Worm (Caenorhabditis elegans) whole organism, young adult: ENCODE measurements around the gene F21C10.18.

ENCODE experiments used
- B0019.2 ChIP-seq: fragments of 200-800 bp; sonication (Bioruptor generic); conservative IDR thresholded peaks from 2 replicates; pipeline ENCODE4 v1.3.6; 2022; ENCODE audit warnings: missing genetic modification reagents, missing genetic modification characterization, missing compliant biosample characterization
- B0035.1 ChIP-seq: sonication (generic microtip); optimal IDR thresholded peaks from 2 replicates; lab custom pipeline; 2016; ENCODE audit warnings: missing genetic modification characterization, mild to moderate bottlenecking, missing compliant biosample characterization, missing genotype, missing genetic modification reagents
- B0336.3 ChIP-seq: fragments of 200-800 bp; sonication (Bioruptor generic); IDR thresholded peaks from 2 replicates; pipeline ENCODE4 v1.3.6; 2022; ENCODE audit warnings: missing genetic modification characterization, missing compliant biosample characterization
- C06A6.2 ChIP-seq: fragments of 200-800 bp; sonication (Bioruptor generic); conservative IDR thresholded peaks from 2 replicates; pipeline ENCODE4 v1.3.6; 2022; ENCODE audit warnings: missing genetic modification characterization, missing compliant biosample characterization
- F22D6.2 ChIP-seq: sonication (generic microtip); optimal IDR thresholded peaks from 2 replicates; lab custom pipeline; 2016; ENCODE audit warnings: mild to moderate bottlenecking, missing genetic modification characterization, missing compliant biosample characterization
- F55B11.4 ChIP-seq: sonication (generic microtip); optimal IDR thresholded peaks from 2 replicates; lab custom pipeline; 2016; ENCODE audit warnings: missing compliant biosample characterization, missing genetic modification characterization, borderline replicate concordance; ENCODE audit not compliant: insufficient read depth
- K11D2.4 ChIP-seq: fragments of 200-800 bp; sonication (Bioruptor generic); IDR thresholded peaks from 2 replicates; pipeline ENCODE4 v1.3.6; 2022; ENCODE audit warnings: missing genetic modification reagents, missing genetic modification characterization, missing compliant biosample characterization
- Y53G8AR.9 ChIP-seq: fragments of 200-800 bp; sonication (Bioruptor generic); conservative IDR thresholded peaks from 2 replicates; pipeline ENCODE4 v1.3.6; 2022; ENCODE audit warnings: missing genetic modification reagents, missing genetic modification characterization, missing compliant biosample characterization
- Y79H2A.3 ChIP-seq: fragments of 200-800 bp; sonication (Bioruptor generic); conservative IDR thresholded peaks from 2 replicates; pipeline ENCODE4 v1.3.6; 2022; ENCODE audit warnings: missing genetic modification reagents, missing genetic modification characterization, missing compliant biosample characterization
- ama-1 ChIP-seq, 3 experiments: fragments of 150-350 bp in 1 of 3; sonication (generic microtip) in 2 of 3; optimal IDR thresholded peaks; 2 replicates each; lab custom pipeline; 2014 to 2018; ENCODE audit warnings: missing biosample characterization in 2 of 3, missing genetic modification characterization in 2 of 3, missing genetic modification reagents in 2 of 3
- cebp-1 ChIP-seq, 2 experiments: fragments of 200-800 bp in 1 of 2; sonication (Bioruptor generic) in 1 of 2; sonication (generic microtip) in 1 of 2; IDR thresholded peaks in 1 of 2; optimal IDR thresholded peaks in 1 of 2; 2 replicates each; pipeline versions ENCODE4 v1.3.6 to Lab custom; 2017 to 2022; ENCODE audit warnings: missing compliant biosample characterization in 2 of 2, missing genetic modification characterization in 2 of 2, mild to moderate bottlenecking in 1 of 2, missing genetic modification reagents in 1 of 2, moderate library complexity in 1 of 2
- ceh-100 ChIP-seq: fragments of 200-800 bp; sonication (Bioruptor generic); IDR thresholded peaks from 2 replicates; pipeline ENCODE4 v1.3.6; 2022; ENCODE audit warnings: missing genetic modification reagents, missing genetic modification characterization, missing compliant biosample characterization
- ceh-58 ChIP-seq: fragments of 200-800 bp; sonication (Bioruptor generic); IDR thresholded peaks from 2 replicates; pipeline ENCODE4 v1.3.6; 2022; ENCODE audit warnings: missing genetic modification characterization, missing compliant biosample characterization
- ceh-79 ChIP-seq: sonication (generic microtip); optimal IDR thresholded peaks from 2 replicates; lab custom pipeline; 2017; ENCODE audit warnings: mild to moderate bottlenecking, missing genetic modification characterization, missing compliant biosample characterization
- die-1 ChIP-seq: sonication (generic microtip); optimal IDR thresholded peaks from 2 replicates; lab custom pipeline; 2016; ENCODE audit warnings: missing genotype, mild to moderate bottlenecking, missing genetic modification characterization, missing compliant biosample characterization
- dpl-1 ChIP-seq: fragments of 150-350 bp; optimal IDR thresholded peaks from 2 replicates; lab custom pipeline; 2014; ENCODE audit warnings: missing biosample characterization, missing genetic modification reagents, missing genetic modification characterization
- ekl-4 ChIP-seq: fragments of 200-800 bp; sonication (Bioruptor generic); IDR thresholded peaks from 2 replicates; pipeline ENCODE4 v1.3.6; 2022; ENCODE audit warnings: missing genetic modification reagents, missing genetic modification characterization, missing compliant biosample characterization
- hsf-1 ChIP-seq: fragments of 200-800 bp; sonication (Bioruptor generic); IDR thresholded peaks from 2 replicates; pipeline ENCODE4 v1.3.6; 2022; ENCODE audit warnings: missing genetic modification reagents, missing genetic modification characterization, missing compliant biosample characterization
- lin-26 ChIP-seq: fragments of 200-800 bp; sonication (Bioruptor generic); IDR thresholded peaks from 2 replicates; pipeline ENCODE4 v1.3.6; 2022; ENCODE audit warnings: missing genetic modification reagents, missing genetic modification characterization, missing compliant biosample characterization
- lin-35 ChIP-seq, 3 experiments: fragments of 150-350 bp in 2 of 3; sonication (generic microtip) in 1 of 3; optimal IDR thresholded peaks; 2 replicates each; lab custom pipeline; 2014 to 2018; ENCODE audit warnings: missing biosample characterization in 3 of 3, missing genetic modification characterization in 3 of 3, missing genetic modification reagents in 3 of 3
- lin-40 ChIP-seq: sonication (generic microtip); optimal IDR thresholded peaks from 2 replicates; lab custom pipeline; 2016; ENCODE audit warnings: missing genetic modification characterization, mild to moderate bottlenecking, missing compliant biosample characterization, missing genotype, missing genetic modification reagents
- madf-3 ChIP-seq: fragments of 200-800 bp; sonication (Bioruptor generic); IDR thresholded peaks from 2 replicates; pipeline ENCODE4 v1.3.6; 2022; ENCODE audit warnings: missing genetic modification reagents, missing genetic modification characterization, missing compliant biosample characterization
- mxl-1 ChIP-seq: sonication (generic microtip); optimal IDR thresholded peaks from 2 replicates; lab custom pipeline; 2016; ENCODE audit warnings: missing genetic modification characterization, missing compliant biosample characterization
- nfya-2 ChIP-seq: fragments of 200-800 bp; sonication (Bioruptor generic); IDR thresholded peaks from 2 replicates; pipeline ENCODE4 v1.3.6; 2022; ENCODE audit warnings: missing genetic modification reagents, missing genetic modification characterization, missing compliant biosample characterization
- nfyb-1 ChIP-seq: fragments of 200-800 bp; sonication (Bioruptor generic); IDR thresholded peaks from 2 replicates; pipeline ENCODE4 v1.3.6; 2022; ENCODE audit warnings: missing genetic modification reagents, missing genetic modification characterization, missing compliant biosample characterization
- nhr-179 ChIP-seq: sonication (generic microtip); optimal IDR thresholded peaks from 2 replicates; lab custom pipeline; 2016; ENCODE audit warnings: mild to moderate bottlenecking, missing genetic modification characterization, missing compliant biosample characterization
- nhr-90 ChIP-seq: sonication (generic microtip); optimal IDR thresholded peaks from 2 replicates; lab custom pipeline; 2016; ENCODE audit warnings: missing genotype, mild to moderate bottlenecking, missing genetic modification characterization, missing compliant biosample characterization
- pha-4 ChIP-seq: fragments of 150-350 bp; sonication (generic microtip); optimal IDR thresholded peaks from 2 replicates; lab custom pipeline; 2014; ENCODE audit warnings: missing biosample characterization, missing genetic modification reagents, missing genetic modification characterization
- repo-1 ChIP-seq: sonication (generic microtip); optimal IDR thresholded peaks from 2 replicates; lab custom pipeline; 2017; ENCODE audit warnings: mild to moderate bottlenecking, missing genetic modification characterization, missing compliant biosample characterization
- sea-2 ChIP-seq: fragments of 200-800 bp; sonication (Bioruptor generic); IDR thresholded peaks from 2 replicates; pipeline ENCODE4 v1.3.6; 2022; ENCODE audit warnings: missing genetic modification characterization, missing compliant biosample characterization
- tbp1 ChIP-seq: fragments of 200-800 bp; sonication (Bioruptor generic); optimal IDR thresholded peaks from 2 replicates; lab custom pipeline; 2018; ENCODE audit warnings: mild to moderate bottlenecking, missing genetic modification characterization, missing compliant biosample characterization
- tlf-1 ChIP-seq: fragments of 200-800 bp; sonication (Bioruptor generic); optimal IDR thresholded peaks from 2 replicates; lab custom pipeline; 2018; ENCODE audit warnings: mild to moderate bottlenecking, missing genetic modification characterization, missing compliant biosample characterization
- xnd-1 ChIP-seq: sonication (generic microtip); optimal IDR thresholded peaks from 2 replicates; lab custom pipeline; 2016; ENCODE audit warnings: missing genotype, missing genetic modification reagents, missing genetic modification characterization, missing compliant biosample characterization
- ztf-22 ChIP-seq: fragments of 200-800 bp; sonication (Bioruptor generic); optimal IDR thresholded peaks from 2 replicates; lab custom pipeline; 2018; ENCODE audit warnings: mild to moderate bottlenecking, missing genetic modification characterization, moderate library complexity, missing compliant biosample characterization
- ztf-26 ChIP-seq: sonication (generic microtip); optimal IDR thresholded peaks from 2 replicates; lab custom pipeline; 2017; ENCODE audit warnings: missing genetic modification characterization, missing compliant biosample characterization
- ztf-6 ChIP-seq: fragments of 200-800 bp; sonication (Bioruptor generic); IDR thresholded peaks from 2 replicates; pipeline ENCODE4 v1.3.6; 2022; ENCODE audit warnings: missing genetic modification reagents, missing genetic modification characterization, missing compliant biosample characterization

The F21C10.18 gene

ce11 chrV:9095613-9096317 is 12.6 kb upstream of the F21C10.18 start, which contains the start of gene F21C10.10 (continued):
- TF ChIP-seq sea-2 (GFP tag; lab: Robert Waterston, UW), result no peak
- no peak for TF ChIP-seq mxl-1 (tag; lab: Kevin White, UChicago)
- peak; percentile 91 for TF ChIP-seq lin-40 (tag; lab: Kevin White, UChicago)
- peak; percentile 94 for TF ChIP-seq F22D6.2 (tag; lab: Kevin White, UChicago)
- peak; percentile 21 for TF ChIP-seq die-1
- no peak for TF ChIP-seq F55B11.4
- TF ChIP-seq lin-26 (GFP tag; lab: Robert Waterston, UW), result peak; percentile 71; the same call in 1 of the 2 replicates
- TF ChIP-seq B0035.1 (tag; lab: Kevin White, UChicago), result no peak
- peak; percentile 27 for TF ChIP-seq nhr-90
- TF ChIP-seq ceh-58 (GFP tag; lab: Robert Waterston, UW), result no peak
- no peak for TF ChIP-seq cebp-1 (GFP tag; IDR thresholded peaks at IDR 0.05; lab: Robert Waterston, UW)
- peak; percentile 81 for TF ChIP-seq cebp-1 (tag; optimal IDR thresholded peaks at IDR 0.05; lab: Kevin White, UChicago)
- TF ChIP-seq lin-35 (GFP tag; optimal IDR thresholded peaks at IDR 0.05; lab: Kevin White, UChicago), result peak in 1 of 3 experiments; percentile 0
- no peak for TF ChIP-seq ceh-100 (GFP tag; lab: Robert Waterston, UW)
- no peak for TF ChIP-seq nhr-179
- no peak for TF ChIP-seq repo-1 (tag; lab: Kevin White, UChicago)
- TF ChIP-seq dpl-1, result no peak
- TF ChIP-seq ztf-22 (GFP tag; lab: Kevin White, UChicago), result peak; percentile 60
- TF ChIP-seq K11D2.4 (GFP tag; lab: Robert Waterston, UW), result peak; percentile 80
- TF ChIP-seq ceh-79 (tag; lab: Kevin White, UChicago), result no peak

- TF ChIP-seq nfya-2 (GFP tag; lab: Robert Waterston, UW) (no peak), B0336.3 (peak; percentile 12; the same call in 1 of the 2 replicates), B0019.2 (GFP tag; lab: Robert Waterston, UW) (no peak), nfyb-1 (GFP tag; lab: Robert Waterston, UW) (peak; percentile 23; the same call in 1 of the 2 replicates), ama-1 (optimal IDR thresholded peaks at IDR 0.05; lab: Kevin White, UChicago) (peak; percentile 61), ama-1 (GFP tag; optimal IDR thresholded peaks at IDR 0.05; lab: Kevin White, UChicago) (no peak), madf-3 (GFP tag; lab: Robert Waterston, UW) (0 out of 2 replicates have a peak, but pooled peaks have one; percentile 38), Y53G8AR.9 (GFP tag; lab: Robert Waterston, UW) (0 out of 2 replicates have a peak, but pooled peaks have one; percentile 10)
Measured at ce11 chrV:9096674-9097073, 11.6 kb upstream of the F21C10.18 start.

ce11 chrV:9097213-9097612 is 11.1 kb upstream of the F21C10.18 start:
- TF ChIP-seq hsf-1 (GFP tag; lab: Robert Waterston, UW) (peak; percentile 20; the same call in 1 of the 2 replicates), nfyb-1 (GFP tag; lab: Robert Waterston, UW) (peak; percentile 28; the same call in 1 of the 2 replicates), Y53G8AR.9 (GFP tag; lab: Robert Waterston, UW) (peak; percentile 38; the same call in 1 of the 2 replicates), ama-1 (optimal IDR thresholded peaks at IDR 0.05; lab: Kevin White, UChicago) (peak; percentile 38), ama-1 (GFP tag; optimal IDR thresholded peaks at IDR 0.05; lab: Kevin White, UChicago) (no peak), B0336.3 (peak; percentile 27; the same call in 1 of the 2 replicates), cebp-1 (GFP tag; IDR thresholded peaks at IDR 0.05; lab: Robert Waterston, UW) (no peak), cebp-1 (tag; optimal IDR thresholded peaks at IDR 0.05; lab: Kevin White, UChicago) (peak; percentile 57), ceh-58 (GFP tag; lab: Robert Waterston, UW) (no peak), xnd-1 (no peak), ztf-26 (tag; lab: Kevin White, UChicago) (no peak), Y79H2A.3 (GFP tag; lab: Robert Waterston, UW) (0 out of 2 replicates have a peak, but pooled peaks have one; percentile 35), tlf-1 (GFP tag; lab: Kevin White, UChicago) (peak; percentile 14), C06A6.2 (GFP tag; lab: Robert Waterston, UW) (0 out of 2 replicates have a peak, but pooled peaks have one; percentile 11), ztf-6 (no peak), ekl-4 (GFP tag; lab: Robert Waterston, UW) (0 out of 2 replicates have a peak, but pooled peaks have one; percentile 27), tbp1 (peak; percentile 12), pha-4 (tag; lab: Kevin White, UChicago) (peak; percentile 63)
